Worm (Caenorhabditis elegans) whole organism, L1 larva: Measurements from ENCODE around the gene F23A7.3.

Experiments
- C04F5.9 ChIP-seq: sonication (generic microtip); optimal IDR thresholded peaks from 2 replicates; lab custom pipeline; 2016; ENCODE audit warnings: missing genetic modification characterization, missing compliant biosample characterization
- F16B12.6 ChIP-seq: fragments of 150-350 bp; optimal IDR thresholded peaks from 2 replicates; lab custom pipeline; 2014; ENCODE audit warnings: missing biosample characterization, missing genetic modification characterization
- aly-2 ChIP-seq: fragments of 150-350 bp; optimal IDR thresholded peaks from 2 replicates; lab custom pipeline; 2014; ENCODE audit warnings: missing biosample characterization, missing genetic modification characterization
- ama-1 ChIP-seq: fragments of 150-350 bp; optimal IDR thresholded peaks from 2 replicates; lab custom pipeline; 2014
- blmp-1 ChIP-seq: fragments of 150-350 bp; optimal IDR thresholded peaks from 2 replicates; lab custom pipeline; 2014; ENCODE audit warnings: missing biosample characterization, missing genetic modification characterization
- ceh-63 ChIP-seq: fragments of 200-800 bp; sonication (Bioruptor generic); optimal IDR thresholded peaks from 2 replicates; lab custom pipeline; 2018; ENCODE audit warnings: mild to moderate bottlenecking, missing genetic modification characterization, missing compliant biosample characterization
- ceh-8 ChIP-seq: fragments of 200-800 bp; sonication (Bioruptor generic); optimal IDR thresholded peaks from 2 replicates; lab custom pipeline; 2018; ENCODE audit warnings: mild to moderate bottlenecking, missing genetic modification characterization, moderate library complexity, missing compliant biosample characterization
- ceh-82 ChIP-seq, 3 experiments: fragments of 150-350 bp in 1 of 3; sonication (generic microtip) in 2 of 3; optimal IDR thresholded peaks; 2 replicates each; lab custom pipeline; 2014 to 2017; ENCODE audit warnings: missing biosample characterization in 3 of 3, missing genetic modification characterization in 3 of 3
- ceh-90 ChIP-seq: sonication (generic microtip); optimal IDR thresholded peaks from 2 replicates; lab custom pipeline; 2016; ENCODE audit warnings: missing genetic modification characterization, missing compliant biosample characterization
- ces-1 ChIP-seq: fragments of 150-350 bp; optimal IDR thresholded peaks from 2 replicates; lab custom pipeline; 2014; ENCODE audit warnings: missing biosample characterization, missing genetic modification reagents, missing genetic modification characterization
- dpl-1 ChIP-seq, 3 experiments: fragments of 150-350 bp in 2 of 3; sonication (generic microtip) in 1 of 3; optimal IDR thresholded peaks; 2 replicates each; lab custom pipeline; 2014 to 2017; ENCODE audit warnings: missing biosample characterization in 3 of 3, missing genetic modification characterization in 3 of 3, missing genetic modification reagents in 3 of 3
- efl-1 ChIP-seq, 4 experiments: fragments of 150-350 bp; optimal IDR thresholded peaks in 3 of 4; peaks in 1 of 4; 1 replicate in 1 of 4; 2 replicates in 3 of 4; lab custom pipeline; 2014; ENCODE audit warnings: missing biosample characterization in 2 of 4, missing genetic modification characterization in 2 of 4, missing genetic modification reagents in 2 of 4
- egl-13 ChIP-seq: sonication (generic microtip); optimal IDR thresholded peaks from 2 replicates; lab custom pipeline; 2016; ENCODE audit warnings: missing genotype, missing genetic modification reagents, missing genetic modification characterization, missing compliant biosample characterization
- egl-27 ChIP-seq, 2 experiments: fragments of 150-350 bp in 1 of 2; sonication (generic microtip); optimal IDR thresholded peaks; 3 replicates each; lab custom pipeline; 2017 to 2018; ENCODE audit warnings: missing biosample characterization in 2 of 2, missing genetic modification characterization in 2 of 2, missing genetic modification reagents in 2 of 2
- elt-3 ChIP-seq, 6 experiments: fragments of 150-350 bp in 1 of 6; sonication (generic microtip); optimal IDR thresholded peaks; 2 replicates each; lab custom pipeline; 2017 to 2018; ENCODE audit warnings: missing biosample characterization in 6 of 6, missing genetic modification characterization in 6 of 6, inconsistent platforms in 1 of 6
- fkh-8 ChIP-seq: sonication (generic microtip); optimal IDR thresholded peaks from 2 replicates; lab custom pipeline; 2016; ENCODE audit warnings: mild to moderate bottlenecking, missing genetic modification characterization, missing compliant biosample characterization
- fos-1 ChIP-seq: fragments of 150-350 bp; optimal IDR thresholded peaks from 2 replicates; lab custom pipeline; 2014; ENCODE audit warnings: missing biosample characterization, missing genetic modification characterization
- hlh-17 ChIP-seq: fragments of 200-800 bp; sonication (Bioruptor generic); optimal IDR thresholded peaks from 2 replicates; lab custom pipeline; 2018; ENCODE audit warnings: missing genetic modification characterization, mild to moderate bottlenecking, missing compliant biosample characterization, moderate library complexity, borderline replicate concordance
- hlh-4 ChIP-seq: sonication (generic microtip); optimal IDR thresholded peaks from 2 replicates; lab custom pipeline; 2016; ENCODE audit warnings: mild to moderate bottlenecking, missing genetic modification characterization, missing compliant biosample characterization
- jun-1 ChIP-seq: fragments of 150-350 bp; optimal IDR thresholded peaks from 2 replicates; lab custom pipeline; 2014; ENCODE audit warnings: missing biosample characterization, missing genetic modification reagents, missing genetic modification characterization
- lin-13 ChIP-seq: fragments of 150-350 bp; optimal IDR thresholded peaks from 2 replicates; lab custom pipeline; 2014; ENCODE audit warnings: missing biosample characterization, missing genetic modification reagents, missing genetic modification characterization
- lin-15B ChIP-seq: fragments of 150-350 bp; sonication (generic microtip); optimal IDR thresholded peaks from 3 replicates; lab custom pipeline; 2014; ENCODE audit warnings: missing biosample characterization, missing genetic modification characterization
- lin-39 ChIP-seq: fragments of 150-350 bp; optimal IDR thresholded peaks from 2 replicates; lab custom pipeline; 2014; ENCODE audit warnings: missing biosample characterization, missing genetic modification reagents, missing genetic modification characterization
- mab-9 ChIP-seq: fragments of 200-800 bp; sonication (Bioruptor generic); IDR thresholded peaks from 2 replicates; pipeline ENCODE4 v1.3.6; 2022; ENCODE audit warnings: missing genetic modification reagents, missing genetic modification characterization, missing compliant biosample characterization
- mdl-1 ChIP-seq, 2 experiments: fragments of 150-350 bp; optimal IDR thresholded peaks; 2 replicates each; lab custom pipeline; 2014 to 2017; ENCODE audit warnings: missing biosample characterization in 2 of 2, missing genetic modification characterization in 2 of 2, inconsistent platforms in 1 of 2
- mef-2 ChIP-seq: fragments of 150-350 bp; optimal IDR thresholded peaks from 2 replicates; lab custom pipeline; 2014; ENCODE audit warnings: missing biosample characterization, missing genetic modification characterization
- mep-1 ChIP-seq: fragments of 150-350 bp; optimal IDR thresholded peaks from 2 replicates; lab custom pipeline; 2014; ENCODE audit warnings: missing biosample characterization, missing genetic modification characterization
- nhr-11 ChIP-seq: fragments of 150-350 bp; optimal IDR thresholded peaks from 2 replicates; lab custom pipeline; 2014; ENCODE audit warnings: missing biosample characterization, missing genetic modification characterization
- nhr-12 ChIP-seq: sonication (generic microtip); optimal IDR thresholded peaks from 2 replicates; lab custom pipeline; 2017; ENCODE audit warnings: missing biosample characterization, missing genetic modification characterization
- nhr-19 ChIP-seq: fragments of 200-800 bp; sonication (Bioruptor generic); conservative IDR thresholded peaks from 2 replicates; pipeline ENCODE4 v1.3.6; 2022; ENCODE audit warnings: missing genetic modification characterization, missing compliant biosample characterization
- nhr-20 ChIP-seq: sonication (generic microtip); optimal IDR thresholded peaks from 2 replicates; lab custom pipeline; 2016; ENCODE audit warnings: mild to moderate bottlenecking, missing genetic modification characterization, missing compliant biosample characterization
- nhr-237 ChIP-seq: fragments of 150-350 bp; optimal IDR thresholded peaks from 2 replicates; lab custom pipeline; 2014; ENCODE audit warnings: missing biosample characterization, missing genetic modification characterization
- nhr-28 ChIP-seq: fragments of 150-350 bp; optimal IDR thresholded peaks from 2 replicates; lab custom pipeline; 2014; ENCODE audit warnings: missing biosample characterization, missing genetic modification characterization
- nhr-47 ChIP-seq: sonication (generic microtip); optimal IDR thresholded peaks from 2 replicates; lab custom pipeline; 2016; ENCODE audit warnings: mild to moderate bottlenecking, missing genetic modification characterization, moderate library complexity, missing compliant biosample characterization
- nhr-84 ChIP-seq: sonication (generic microtip); optimal IDR thresholded peaks from 2 replicates; lab custom pipeline; 2017; ENCODE audit warnings: missing biosample characterization, missing genetic modification characterization
- nhr-85 ChIP-seq: sonication (generic microtip); peaks from one replicate; lab custom pipeline; 2016; ENCODE audit warnings: missing genetic modification characterization, inconsistent platforms, missing compliant biosample characterization
- pag-3 ChIP-seq: sonication (generic microtip); optimal IDR thresholded peaks from 2 replicates; lab custom pipeline; 2017; ENCODE audit warnings: missing genetic modification characterization, mild to moderate bottlenecking, missing compliant biosample characterization, antibody characterized with exemption, borderline replicate concordance; ENCODE audit not compliant: insufficient read depth
- rnt-1 ChIP-seq: sonication (generic microtip); optimal IDR thresholded peaks from 2 replicates; lab custom pipeline; 2016; ENCODE audit warnings: mild to moderate bottlenecking, missing genetic modification characterization, moderate library complexity, missing compliant biosample characterization
- skn-1 ChIP-seq: fragments of 150-350 bp; optimal IDR thresholded peaks from 2 replicates; lab custom pipeline; 2014; ENCODE audit warnings: missing biosample characterization, missing genetic modification characterization
- snpc-4 ChIP-seq: fragments of 150-350 bp; optimal IDR thresholded peaks from 2 replicates; lab custom pipeline; 2014; ENCODE audit warnings: missing biosample characterization, missing genetic modification characterization
- snu-23 ChIP-seq: sonication (generic microtip); optimal IDR thresholded peaks from 2 replicates; lab custom pipeline; 2016; ENCODE audit warnings: missing genetic modification characterization, missing compliant biosample characterization
- sox-4 ChIP-seq: sonication (generic microtip); optimal IDR thresholded peaks from 2 replicates; lab custom pipeline; 2016; ENCODE audit warnings: missing genetic modification characterization, missing compliant biosample characterization
- sptf-1 ChIP-seq: fragments of 150-350 bp; optimal IDR thresholded peaks from 2 replicates; lab custom pipeline; 2014; ENCODE audit warnings: missing biosample characterization, missing genetic modification characterization
- swsn-7 ChIP-seq: sonication (generic microtip); optimal IDR thresholded peaks from 2 replicates; lab custom pipeline; 2016; ENCODE audit warnings: missing genetic modification characterization, missing compliant biosample characterization
- tbx-2 ChIP-seq: sonication (generic microtip); optimal IDR thresholded peaks from 2 replicates; lab custom pipeline; 2016; ENCODE audit warnings: missing genetic modification characterization, missing compliant biosample characterization
- unc-62 ChIP-seq: fragments of 150-350 bp; optimal IDR thresholded peaks from 2 replicates; lab custom pipeline; 2014; ENCODE audit warnings: missing biosample characterization, missing genetic modification reagents, missing genetic modification characterization
- unc-86 ChIP-seq: sonication (generic microtip); optimal IDR thresholded peaks from 2 replicates; lab custom pipeline; 2016; ENCODE audit warnings: missing genetic modification characterization, missing compliant biosample characterization
- unc-98 ChIP-seq: fragments of 200-800 bp; sonication (Bioruptor generic); IDR thresholded peaks from 2 replicates; pipeline ENCODE4 v1.3.6; 2022; ENCODE audit warnings: missing genetic modification characterization, missing compliant biosample characterization
- vab-15 ChIP-seq: sonication (generic microtip); optimal IDR thresholded peaks from 2 replicates; lab custom pipeline; 2017; ENCODE audit warnings: missing genotype, mild to moderate bottlenecking, missing genetic modification characterization, missing compliant biosample characterization
- xbp-1 ChIP-seq: sonication (generic microtip); optimal IDR thresholded peaks from 2 replicates; lab custom pipeline; 2016; ENCODE audit warnings: missing genetic modification characterization, missing compliant biosample characterization
- zip-4 ChIP-seq: fragments of 200-800 bp; sonication (Bioruptor generic); optimal IDR thresholded peaks from 2 replicates; lab custom pipeline; 2018; ENCODE audit warnings: mild to moderate bottlenecking, missing genetic modification characterization, moderate library complexity, missing compliant biosample characterization
- ztf-11 ChIP-seq, 2 experiments: sonication (generic microtip); optimal IDR thresholded peaks; 2 replicates each; lab custom pipeline; 2016 to 2017; ENCODE audit warnings: missing genetic modification characterization in 2 of 2, missing biosample characterization in 1 of 2, missing compliant biosample characterization in 1 of 2
- ztf-4 ChIP-seq: fragments of 150-350 bp; optimal IDR thresholded peaks from 2 replicates; lab custom pipeline; 2014; ENCODE audit warnings: missing biosample characterization, missing genetic modification characterization

The F23A7.3 gene

ce11 chrX:16209660-16210059 lies 10.2 kb upstream of the F23A7.3 start:
- peak; percentile 70 for TF ChIP-seq zip-4 (GFP tag; lab: Kevin White, UChicago)
- TF ChIP-seq aly-2 (tag; lab: Kevin White, UChicago), result no peak
- TF ChIP-seq sptf-1 (tag; lab: Kevin White, UChicago), result no peak
- no peak for TF ChIP-seq unc-62 (GFP tag; lab: Kevin White, UChicago)
- no peak for TF ChIP-seq ceh-63 (GFP tag; lab: Kevin White, UChicago)
- peak; percentile 93 for TF ChIP-seq snu-23 (GFP tag; lab: Kevin White, UChicago)
- peak; percentile 93 for TF ChIP-seq ceh-8 (GFP tag; lab: Kevin White, UChicago)
- no peak for TF ChIP-seq hlh-4 (tag; lab: Kevin White, UChicago)
- TF ChIP-seq snpc-4 (tag; lab: Kevin White, UChicago), result peak; percentile 86
- TF ChIP-seq xbp-1 (tag; lab: Kevin White, UChicago), result peak; percentile 77
- peak; percentile 91 for TF ChIP-seq nhr-19 (GFP tag; lab: Robert Waterston, UW)
- peak; percentile 9 for TF ChIP-seq blmp-1 (tag; lab: Kevin White, UChicago)
- TF ChIP-seq rnt-1 (tag; lab: Kevin White, UChicago), result peak; percentile 92
- peak; percentile 80 for TF ChIP-seq ztf-4 (tag; lab: Kevin White, UChicago)
- TF ChIP-seq dpl-1 (GFP tag; optimal IDR thresholded peaks at IDR 0.05; lab: Kevin White, UChicago), result peak in 2 of 3 experiments; percentile 32
- TF ChIP-seq ces-1, result no peak
- peak in 1 of 2 experiments; percentile 54 for TF ChIP-seq ztf-11 (tag; optimal IDR thresholded peaks at IDR 0.05; lab: Kevin White, UChicago)
- TF ChIP-seq egl-27 (tag; optimal IDR thresholded peaks at IDR 0.05; lab: Kevin White, UChicago), result no peak
- peak; percentile 52 for TF ChIP-seq fkh-8 (tag; lab: Kevin White, UChicago)
- TF ChIP-seq efl-1 (optimal IDR thresholded peaks at IDR 0.05; lab: Kevin White, UChicago), result peak; percentile 44 to 51
- TF ChIP-seq efl-1 (GFP tag; optimal IDR thresholded peaks at IDR 0.05 in 1 of 2; lab: Kevin White, UChicago), result peak in 1 of 2 experiments; percentile 94
- peak; percentile 75 for TF ChIP-seq mab-9 (GFP tag; lab: Robert Waterston, UW)
- TF ChIP-seq lin-15B (tag; lab: Kevin White, UChicago), result no peak
- TF ChIP-seq mep-1 (tag; lab: Kevin White, UChicago), result peak; percentile 93
- TF ChIP-seq nhr-84, result no peak
- TF ChIP-seq nhr-237 (tag; lab: Kevin White, UChicago), result peak; percentile 2
- peak in 2 of 6 experiments; percentile 31 to 72 for TF ChIP-seq elt-3 (tag; optimal IDR thresholded peaks at IDR 0.05; lab: Kevin White, UChicago)
- TF ChIP-seq fos-1 (tag; lab: Kevin White, UChicago), result peak; percentile 71
- peak; percentile 83 for TF ChIP-seq nhr-20 (tag; lab: Kevin White, UChicago)
- TF ChIP-seq hlh-17 (GFP tag; lab: Kevin White, UChicago), result no peak
- peak; percentile 85 for TF ChIP-seq nhr-85 (tag; lab: Kevin White, UChicago)
- peak; percentile 94 for TF ChIP-seq nhr-47 (tag; lab: Kevin White, UChicago)
- TF ChIP-seq jun-1 (tag; lab: Kevin White, UChicago), result peak; percentile 86
- peak; percentile 82 for TF ChIP-seq swsn-7 (tag; lab: Kevin White, UChicago)
- TF ChIP-seq mdl-1 (tag; optimal IDR thresholded peaks at IDR 0.05; lab: Kevin White, UChicago), result peak in 1 of 2 experiments; percentile 82
- no peak for TF ChIP-seq nhr-12 (tag; lab: Kevin White, UChicago)
- TF ChIP-seq vab-15 (tag; lab: Kevin White, UChicago), result no peak
- no peak for TF ChIP-seq ama-1 (lab: Kevin White, UChicago)
- peak; percentile 78 for TF ChIP-seq skn-1 (tag; lab: Kevin White, UChicago)
- TF ChIP-seq ceh-90, result no peak
- peak; percentile 73 for TF ChIP-seq unc-86
- TF ChIP-seq C04F5.9 (tag; lab: Kevin White, UChicago), result peak; percentile 49
- peak; percentile 32 for TF ChIP-seq lin-39 (tag; lab: Kevin White, UChicago)
- TF ChIP-seq nhr-11, result no peak
- TF ChIP-seq nhr-28, result no peak
- peak; percentile 58 for TF ChIP-seq egl-13 (tag; lab: Kevin White, UChicago)
- peak; percentile 25 for TF ChIP-seq lin-13 (GFP tag; lab: Kevin White, UChicago)
- peak; percentile 76 for TF ChIP-seq tbx-2 (tag; lab: Kevin White, UChicago)
- TF ChIP-seq ceh-82 (tag; optimal IDR thresholded peaks at IDR 0.05; lab: Kevin White, UChicago), result peak; percentile 76 to 87 (median 87)
- TF ChIP-seq sox-4, result peak; percentile 64
- no peak for TF ChIP-seq F16B12.6
- no peak for TF ChIP-seq unc-98 (GFP tag; lab: Robert Waterston, UW)
- no peak for TF ChIP-seq mef-2 (tag; lab: Kevin White, UChicago)
- no peak for TF ChIP-seq pag-3 (tag; lab: Kevin White, UChicago)
